Worm (Caenorhabditis elegans) whole organism, midembryonic: ENCODE results near the gene rpl-21.

Experiments
- med-1 ChIP-seq: sonication (generic microtip); optimal IDR thresholded peaks from 2 replicates; lab custom pipeline; 2017; ENCODE audit warnings: missing genetic modification characterization, mild to moderate bottlenecking, missing compliant biosample characterization, antibody characterized with exemption, missing genetic modification reagents; ENCODE audit not compliant: insufficient read depth
- ref-1 ChIP-seq: fragments of 200-800 bp; sonication (Bioruptor generic); conservative IDR thresholded peaks from 2 replicates; pipeline ENCODE4 v1.3.6; 2022; ENCODE audit warnings: missing genetic modification reagents, missing genetic modification characterization, missing compliant biosample characterization
- ztf-23 ChIP-seq: fragments of 200-800 bp; sonication (Bioruptor generic); IDR thresholded peaks from 2 replicates; pipeline ENCODE4 v1.3.6; 2022; ENCODE audit warnings: missing genetic modification reagents, missing genetic modification characterization, missing compliant biosample characterization
- ztf-29 ChIP-seq: fragments of 200-800 bp; sonication (Bioruptor generic); IDR thresholded peaks from 2 replicates; pipeline ENCODE4 v1.3.6; 2022; ENCODE audit warnings: missing genetic modification reagents, missing genetic modification characterization, missing compliant biosample characterization

DNA sequence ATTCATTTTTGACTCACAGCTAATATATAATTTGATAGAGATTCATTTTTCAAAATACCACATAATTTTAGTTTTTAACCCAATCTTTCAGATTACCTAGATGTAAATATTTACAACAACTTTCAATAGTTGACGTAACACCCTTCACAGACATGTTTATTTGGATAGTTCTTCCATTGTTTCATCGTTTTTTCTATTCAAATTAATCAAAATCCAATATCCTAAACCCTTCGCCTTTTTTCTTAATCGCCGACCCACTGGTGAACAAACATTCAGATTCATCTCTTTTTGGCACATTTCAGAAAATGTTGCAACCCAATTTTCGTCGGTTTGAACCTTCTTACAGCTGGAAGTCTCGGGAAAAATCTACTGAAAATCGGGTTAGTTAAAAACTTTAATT, 31.0 kb downstream of the rpl-21 start, which contains the start of gene K06H7.1:
- no peak for TF ChIP-seq ztf-29 (GFP tag; lab: Robert Waterston, UW)
- no peak for TF ChIP-seq med-1 (GFP tag; lab: Kevin White, UChicago)
- no peak for TF ChIP-seq ref-1 (GFP tag; lab: Robert Waterston, UW)
- no peak for TF ChIP-seq ztf-23 (GFP tag; lab: Robert Waterston, UW)
